Worm (Caenorhabditis elegans) whole organism, midembryonic: ENCODE results near the gene fbxc-7.

Experiments used
- ref-1 ChIP-seq: fragments of 200-800 bp; sonication (Bioruptor generic); conservative IDR thresholded peaks from 2 replicates; pipeline ENCODE4 v1.3.6; 2022; ENCODE audit warnings: missing genetic modification reagents, missing genetic modification characterization, missing compliant biosample characterization
- ztf-23 ChIP-seq: fragments of 200-800 bp; sonication (Bioruptor generic); IDR thresholded peaks from 2 replicates; pipeline ENCODE4 v1.3.6; 2022; ENCODE audit warnings: missing genetic modification reagents, missing genetic modification characterization, missing compliant biosample characterization

- TF ChIP-seq ztf-23 (GFP tag; lab: Robert Waterston, UW) (no peak), ref-1 (GFP tag; lab: Robert Waterston, UW) (no peak)
Observed at ce11 chrII:1001351-1001750, 46.6 kb downstream of the fbxc-7 start, which contains the start of the genes fbxb-30 and F45D11.5.
